Fruit fly (Drosophila melanogaster) Kc167 (cell line): ENCODE measurements around the gene CG9643.

Experiments
- Myc ChIP-seq: fragments of >200 bp; optimal IDR thresholded peaks from 2 replicates; lab custom pipeline; 2017; ENCODE audit warnings: missing external identifiers
- psq ChIP-seq: fragments of >200 bp; optimal IDR thresholded peaks from 2 replicates; lab custom pipeline; 2017; ENCODE audit warnings: missing external identifiers

DNA sequence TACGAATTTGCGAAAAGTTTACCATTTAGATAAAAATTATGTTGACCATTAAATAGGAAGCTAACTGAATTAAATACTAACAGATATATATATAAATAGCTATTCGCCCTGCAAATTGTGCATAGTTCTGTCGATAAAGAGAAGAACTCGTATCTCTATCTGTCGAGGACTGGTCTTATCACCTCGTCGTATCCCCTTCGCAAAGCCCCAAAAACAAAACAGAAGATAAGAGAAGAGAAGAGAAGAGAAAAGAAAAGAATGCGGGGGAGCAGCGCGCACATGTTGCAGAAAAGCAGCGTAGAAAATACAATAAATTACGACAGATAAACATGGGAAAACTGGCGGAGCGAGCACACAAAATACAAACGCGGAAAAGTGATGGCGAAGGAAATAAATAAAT lies 43.4 kb downstream of the CG9643 start:
- TF ChIP-seq psq (lab: Kevin White, UChicago) (no peak), Myc (lab: Kevin White, UChicago) (no peak)
